Worm (Caenorhabditis elegans): Measurements from ENCODE around the gene Y57G11B.8.

The Y57G11B.8 gene

ce11 chrIV:14610942-14611724, 32.6 kb upstream of the Y57G11B.8 start:
- TF ChIP-seq W03F9.2 (tag; optimal IDR thresholded peaks at IDR 0.05) (no peak), him-1 (tag; optimal IDR thresholded peaks at IDR 0.05) (no peak), dao-5 (tag; optimal IDR thresholded peaks at IDR 0.05) (peak; percentile 5)

ce11 chrIV:14609774-14610173, 31.3 kb upstream of the Y57G11B.8 start:
- TF ChIP-seq dao-5 (tag; optimal IDR thresholded peaks at IDR 0.05) (no peak), him-1 (tag; optimal IDR thresholded peaks at IDR 0.05) (no peak), W03F9.2 (tag; optimal IDR thresholded peaks at IDR 0.05) (no peak)

- TF ChIP-seq dao-5 (tag; optimal IDR thresholded peaks at IDR 0.05) (no peak), W03F9.2 (tag; optimal IDR thresholded peaks at IDR 0.05) (no peak)
Measured at ce11 chrIV:14608605-14609004, 30.1 kb upstream of the Y57G11B.8 start.

ce11 chrIV:14606469-14606868, 28.0 kb upstream of the Y57G11B.8 start:
- no peak for TF ChIP-seq him-1 (tag; optimal IDR thresholded peaks at IDR 0.05)
- TF ChIP-seq dao-5 (tag; optimal IDR thresholded peaks at IDR 0.05) = no peak
- no peak for TF ChIP-seq W03F9.2 (tag; optimal IDR thresholded peaks at IDR 0.05)

- TF ChIP-seq W03F9.2 (tag; optimal IDR thresholded peaks at IDR 0.05) (no peak), him-1 (tag; optimal IDR thresholded peaks at IDR 0.05) (no peak), dao-5 (tag; optimal IDR thresholded peaks at IDR 0.05) (no peak)
Measured at ce11 chrIV:14605143-14605542, 26.6 kb upstream of the Y57G11B.8 start.

ce11 chrIV:14603022-14603421, 24.5 kb upstream of the Y57G11B.8 start:
- TF ChIP-seq him-1 (tag; optimal IDR thresholded peaks at IDR 0.05) = no peak

ce11 chrIV:14599321-14599720, 20.8 kb upstream of the Y57G11B.8 start:
- TF ChIP-seq dao-5 (tag; optimal IDR thresholded peaks at IDR 0.05) (no peak), him-1 (tag; optimal IDR thresholded peaks at IDR 0.05) (no peak), W03F9.2 (tag; optimal IDR thresholded peaks at IDR 0.05) (no peak)

ce11 chrIV:14594249-14594648, 15.7 kb upstream of the Y57G11B.8 start:
- TF ChIP-seq him-1 (tag; optimal IDR thresholded peaks at IDR 0.05) (no peak), dao-5 (tag; optimal IDR thresholded peaks at IDR 0.05) (no peak), W03F9.2 (tag; optimal IDR thresholded peaks at IDR 0.05) (peak; percentile 64)

- no peak for TF ChIP-seq him-1 (tag; optimal IDR thresholded peaks at IDR 0.05)
- TF ChIP-seq W03F9.2 (tag; optimal IDR thresholded peaks at IDR 0.05) = no peak
- TF ChIP-seq dao-5 (tag; optimal IDR thresholded peaks at IDR 0.05) = no peak
Measured at ce11 chrIV:14587589-14587988, 9.1 kb upstream of the Y57G11B.8 start.

- TF ChIP-seq dao-5 (tag; optimal IDR thresholded peaks at IDR 0.05) (no peak), W03F9.2 (tag; optimal IDR thresholded peaks at IDR 0.05) (no peak), him-1 (tag; optimal IDR thresholded peaks at IDR 0.05) (no peak)
Measured at ce11 chrIV:14586759-14587158, 8.3 kb upstream of the Y57G11B.8 start.

ce11 chrIV:14580939-14581338, 2.4 kb upstream of the Y57G11B.8 start, which contains the start of gene irld-18:
Gene irld-18 (minus strand): TSS chrIV:14581039.
- no peak for TF ChIP-seq dao-5 (tag; optimal IDR thresholded peaks at IDR 0.05)
- TF ChIP-seq him-1 (tag; optimal IDR thresholded peaks at IDR 0.05) = no peak
- no peak for TF ChIP-seq W03F9.2 (tag; optimal IDR thresholded peaks at IDR 0.05)

- TF ChIP-seq W03F9.2 (tag; optimal IDR thresholded peaks at IDR 0.05) (no peak), him-1 (tag; optimal IDR thresholded peaks at IDR 0.05) (no peak), dao-5 (tag; optimal IDR thresholded peaks at IDR 0.05) (no peak)
Measured at ce11 chrIV:14576471-14576870, 2.0 kb downstream of the Y57G11B.8 start.

- TF ChIP-seq him-1 (tag; optimal IDR thresholded peaks at IDR 0.05) = no peak
- TF ChIP-seq W03F9.2 (tag; optimal IDR thresholded peaks at IDR 0.05) = no peak
- no peak for TF ChIP-seq dao-5 (tag; optimal IDR thresholded peaks at IDR 0.05)
Measured at ce11 chrIV:14574282-14574869, 4.1 kb downstream of the Y57G11B.8 start, which contains the start of the genes Y57G11B.3 and Y57G11B.5. Gene Y57G11B.3 (minus strand): TSS chrIV:14574382. Gene Y57G11B.5 (plus strand): TSS chrIV:14574819.

ce11 chrIV:14573068-14573467, 5.4 kb downstream of the Y57G11B.8 start:
- TF ChIP-seq dao-5 (tag; optimal IDR thresholded peaks at IDR 0.05) = no peak
- TF ChIP-seq him-1 (tag; optimal IDR thresholded peaks at IDR 0.05) = no peak
- no peak for TF ChIP-seq W03F9.2 (tag; optimal IDR thresholded peaks at IDR 0.05)

Measured in whole organism, L4/young adult.